Fruit fly (Drosophila melanogaster) whole organism, embryonic: ENCODE measurements around the gene CG7627.

ENCODE experiments used
- Atf6 ChIP-seq: fragments of 200-800 bp; sonication (Bioruptor generic); IDR thresholded peaks from 2 replicates; pipeline ENCODE4 v1.3.6; 2022; ENCODE audit warnings: missing biosample characterization, missing genetic modification characterization
- Bdp1 ChIP-seq: fragments of 200-800 bp; sonication (Bioruptor generic); optimal IDR thresholded peaks from 3 replicates; lab custom pipeline; 2016; ENCODE audit warnings: missing biosample characterization, missing genetic modification characterization
- CG10462 ChIP-seq: fragments of 200-800 bp; sonication (Bioruptor generic); optimal IDR thresholded peaks from 2 replicates; lab custom pipeline; 2016; ENCODE audit warnings: missing biosample characterization, missing genetic modification characterization
- CG11398 ChIP-seq: fragments of 200-800 bp; sonication (Bioruptor generic); optimal IDR thresholded peaks from 2 replicates; lab custom pipeline; 2016; ENCODE audit warnings: missing biosample characterization, missing genetic modification characterization
- CG11504 ChIP-seq: fragments of 200-800 bp; sonication (Bioruptor generic); optimal IDR thresholded peaks from 3 replicates; lab custom pipeline; 2019; ENCODE audit warnings: missing biosample characterization, mild to moderate bottlenecking, missing genetic modification characterization, moderate library complexity
- CG12391 ChIP-seq: fragments of 200-800 bp; sonication (Bioruptor generic); optimal IDR thresholded peaks from 3 replicates; lab custom pipeline; 2018; ENCODE audit warnings: missing biosample characterization, mild to moderate bottlenecking, missing genetic modification characterization, moderate library complexity
- CG13775 ChIP-seq: fragments of 200-800 bp; sonication (Bioruptor generic); optimal IDR thresholded peaks from 3 replicates; lab custom pipeline; 2017; ENCODE audit warnings: missing biosample characterization, mild to moderate bottlenecking, missing genetic modification characterization
- CG1529 ChIP-seq: fragments of 200-800 bp; sonication (Bioruptor generic); optimal IDR thresholded peaks from 3 replicates; lab custom pipeline; 2018; ENCODE audit warnings: missing biosample characterization, missing genetic modification characterization
- CG1602 ChIP-seq: fragments of 200-800 bp; sonication (Bioruptor generic); optimal IDR thresholded peaks from 3 replicates; lab custom pipeline; 2016; ENCODE audit warnings: missing biosample characterization, missing genetic modification characterization
- CG17328 ChIP-seq: fragments of 200-800 bp; sonication (Bioruptor generic); IDR thresholded peaks from 2 replicates; pipeline ENCODE4 v1.3.6; 2022; ENCODE audit warnings: missing biosample characterization, missing genetic modification characterization
- CG2889 ChIP-seq: fragments of 200-800 bp; sonication (Bioruptor generic); IDR thresholded peaks from 3 replicates; pipeline ENCODE4 v1.3.6; 2022; ENCODE audit warnings: missing biosample characterization, missing genetic modification characterization
- CG33213 ChIP-seq: fragments of 200-800 bp; sonication (Bioruptor generic); optimal IDR thresholded peaks from 3 replicates; lab custom pipeline; 2016; ENCODE audit warnings: missing biosample characterization, missing genetic modification characterization
- CG34376 ChIP-seq: fragments of 200-800 bp; sonication (Bioruptor generic); optimal IDR thresholded peaks from 2 replicates; lab custom pipeline; 2018; ENCODE audit warnings: missing biosample characterization, mild to moderate bottlenecking, missing genetic modification characterization
- CG4707 ChIP-seq: fragments of 200-800 bp; sonication (Bioruptor generic); optimal IDR thresholded peaks from 2 replicates; lab custom pipeline; 2018; ENCODE audit warnings: missing biosample characterization, mild to moderate bottlenecking, missing genetic modification characterization, moderate library complexity
- CG6254 ChIP-seq: fragments of 200-800 bp; sonication (Bioruptor generic); optimal IDR thresholded peaks from 3 replicates; lab custom pipeline; 2017; ENCODE audit warnings: mild to moderate bottlenecking, missing biosample characterization, missing genetic modification reagents, missing genetic modification characterization
- CG9932 ChIP-seq: fragments of 200-800 bp; sonication (Bioruptor generic); IDR thresholded peaks from 2 replicates; pipeline ENCODE4 v1.3.6; 2022; ENCODE audit warnings: missing biosample characterization, missing genetic modification characterization
- CHES-1-like ChIP-seq: fragments of 200-800 bp; sonication (Bioruptor generic); optimal IDR thresholded peaks from 2 replicates; lab custom pipeline; 2016; ENCODE audit warnings: missing biosample characterization, missing genetic modification characterization
- Camta ChIP-seq: fragments of 200-800 bp; sonication (Bioruptor generic); optimal IDR thresholded peaks from 2 replicates; lab custom pipeline; 2016; ENCODE audit warnings: missing biosample characterization, missing genetic modification characterization
- Dip3 ChIP-seq: fragments of 200-800 bp; sonication (Bioruptor generic); optimal IDR thresholded peaks from 3 replicates; lab custom pipeline; 2016; ENCODE audit warnings: missing biosample characterization, missing genetic modification characterization
- Doc2 ChIP-seq: fragments of 200-800 bp; sonication (Bioruptor generic); IDR thresholded peaks from 2 replicates; pipeline ENCODE4 v1.3.6; 2022; ENCODE audit warnings: missing biosample characterization, missing genetic modification characterization
- Dp ChIP-seq: fragments of 200-800 bp; sonication (Bioruptor generic); optimal IDR thresholded peaks from 2 replicates; lab custom pipeline; 2018; ENCODE audit warnings: missing biosample characterization, mild to moderate bottlenecking, missing genetic modification characterization, moderate library complexity
- Ets97D ChIP-seq: fragments of 200-800 bp; sonication (Bioruptor generic); optimal IDR thresholded peaks from 3 replicates; lab custom pipeline; 2016; ENCODE audit warnings: missing biosample characterization, missing genetic modification characterization
- Med ChIP-seq: fragments of 200-800 bp; sonication (Bioruptor generic); peaks from one replicate; lab custom pipeline; 2016; ENCODE audit warnings: missing biosample characterization, missing genetic modification characterization, mild to moderate bottlenecking, inconsistent platforms, moderate library complexity
- NFAT ChIP-seq: fragments of 200-800 bp; sonication (Bioruptor generic); IDR thresholded peaks from 2 replicates; pipeline ENCODE4 v1.3.6; 2022; ENCODE audit warnings: missing biosample characterization, missing genetic modification characterization
- Opbp ChIP-seq: fragments of 200-800 bp; sonication (Bioruptor generic); IDR thresholded peaks from 3 replicates; pipeline ENCODE4 v1.3.6; 2022; ENCODE audit warnings: missing biosample characterization, missing genetic modification characterization; ENCODE audit not compliant: partially characterized antibody
- Pdp1 ChIP-seq, 2 experiments: fragments of 200-800 bp; sonication (Bioruptor generic); optimal IDR thresholded peaks; 3 replicates each; lab custom pipeline; 2016; ENCODE audit warnings: missing biosample characterization in 2 of 2, missing genetic modification characterization in 2 of 2, mild to moderate bottlenecking in 1 of 2, moderate library complexity in 1 of 2
- Ssrp ChIP-seq: fragments of 200-800 bp; sonication (Bioruptor generic); optimal IDR thresholded peaks from 2 replicates; lab custom pipeline; 2018; ENCODE audit warnings: missing biosample characterization, mild to moderate bottlenecking, missing genetic modification characterization, moderate library complexity
- br ChIP-seq: fragments of >200 bp; optimal IDR thresholded peaks from 2 replicates; lab custom pipeline; 2017
- chn ChIP-seq: fragments of 200-800 bp; sonication (Bioruptor generic); optimal IDR thresholded peaks from 2 replicates; lab custom pipeline; 2016; ENCODE audit warnings: missing biosample characterization, missing genetic modification characterization
- ci ChIP-seq: fragments of 200-800 bp; sonication (Bioruptor generic); IDR thresholded peaks from 3 replicates; pipeline ENCODE4 v1.3.6; 2022; ENCODE audit warnings: missing biosample characterization, missing genetic modification characterization
- ems ChIP-seq: fragments of 200-800 bp; sonication (Bioruptor generic); optimal IDR thresholded peaks from 3 replicates; lab custom pipeline; 2016; ENCODE audit warnings: missing biosample characterization, missing genetic modification characterization
- ewg ChIP-seq: fragments of 200-800 bp; sonication (Bioruptor generic); optimal IDR thresholded peaks from 3 replicates; lab custom pipeline; 2017; ENCODE audit warnings: mild to moderate bottlenecking, missing biosample characterization, missing genetic modification reagents, missing genetic modification characterization
- fd64A ChIP-seq: fragments of 200-800 bp; sonication (Bioruptor generic); optimal IDR thresholded peaks from 3 replicates; lab custom pipeline; 2018; ENCODE audit warnings: missing biosample characterization, mild to moderate bottlenecking, missing genetic modification characterization
- fu2 ChIP-seq: fragments of 200-800 bp; sonication (Bioruptor generic); optimal IDR thresholded peaks from 2 replicates; lab custom pipeline; 2016; ENCODE audit warnings: missing biosample characterization, missing genetic modification characterization
- gt ChIP-seq: fragments of 200-800 bp; sonication (Bioruptor generic); IDR thresholded peaks from 2 replicates; pipeline ENCODE4 v1.3.6; 2022; ENCODE audit warnings: missing biosample characterization, missing genetic modification characterization
- hb ChIP-seq: fragments of 200-800 bp; sonication (Bioruptor generic); IDR thresholded peaks from 3 replicates; pipeline ENCODE4 v1.3.6; 2022; ENCODE audit warnings: missing biosample characterization, missing genetic modification characterization; ENCODE audit not compliant: partially characterized antibody
- insv ChIP-seq, 2 experiments: fragments of 200-800 bp; sonication (Bioruptor generic); optimal IDR thresholded peaks; 3 replicates each; lab custom pipeline; 2016 to 2018; ENCODE audit warnings: missing biosample characterization in 2 of 2, missing genetic modification characterization in 2 of 2
- inv ChIP-seq: fragments of 200-800 bp; sonication (Bioruptor generic); IDR thresholded peaks from 2 replicates; pipeline ENCODE4 v1.3.6; 2022; ENCODE audit warnings: missing biosample characterization, missing genetic modification characterization; ENCODE audit not compliant: partially characterized antibody
- knrl ChIP-seq: fragments of 200-800 bp; sonication (Bioruptor generic); IDR thresholded peaks from 3 replicates; pipeline ENCODE4 v1.3.6; 2022; ENCODE audit warnings: missing biosample characterization, missing genetic modification characterization; ENCODE audit not compliant: partially characterized antibody
- lilli ChIP-seq: fragments of 200-800 bp; sonication (Bioruptor generic); optimal IDR thresholded peaks from 3 replicates; lab custom pipeline; 2016; ENCODE audit warnings: missing biosample characterization, missing genetic modification characterization
- mam ChIP-seq: fragments of 200-800 bp; sonication (Bioruptor generic); optimal IDR thresholded peaks from 3 replicates; lab custom pipeline; 2016; ENCODE audit warnings: missing biosample characterization, missing genetic modification characterization
- nerfin-2 ChIP-seq: fragments of 200-800 bp; sonication (Bioruptor generic); IDR thresholded peaks from 2 replicates; pipeline ENCODE4 v1.3.6; 2022; ENCODE audit warnings: missing biosample characterization, missing genetic modification characterization; ENCODE audit not compliant: partially characterized antibody
- psq ChIP-seq: fragments of 200-800 bp; sonication (Bioruptor generic); optimal IDR thresholded peaks from 2 replicates; lab custom pipeline; 2017; ENCODE audit warnings: missing biosample characterization, missing genetic modification characterization
- schlank ChIP-seq: fragments of 200-800 bp; sonication (Bioruptor generic); optimal IDR thresholded peaks from 2 replicates; lab custom pipeline; 2018; ENCODE audit warnings: missing biosample characterization, mild to moderate bottlenecking, missing genetic modification characterization
- sens ChIP-seq: fragments of 200-800 bp; sonication (Bioruptor generic); peaks from one replicate; lab custom pipeline; 2016; ENCODE audit warnings: missing biosample characterization, missing genetic modification characterization
- slp2 ChIP-seq: fragments of 200-800 bp; sonication (Bioruptor generic); optimal IDR thresholded peaks from 2 replicates; lab custom pipeline; 2016; ENCODE audit warnings: missing biosample characterization, missing genetic modification characterization
- stc ChIP-seq: fragments of 200-800 bp; sonication (Bioruptor generic); IDR thresholded peaks from 2 replicates; pipeline ENCODE4 v1.3.6; 2022; ENCODE audit warnings: missing biosample characterization, missing genetic modification characterization
- zen2 ChIP-seq: fragments of 200-800 bp; sonication (Bioruptor generic); IDR thresholded peaks from 3 replicates; pipeline ENCODE4 v1.3.6; 2022; ENCODE audit warnings: missing biosample characterization, missing genetic modification characterization; ENCODE audit not compliant: partially characterized antibody

Gene CG7627

DNA sequence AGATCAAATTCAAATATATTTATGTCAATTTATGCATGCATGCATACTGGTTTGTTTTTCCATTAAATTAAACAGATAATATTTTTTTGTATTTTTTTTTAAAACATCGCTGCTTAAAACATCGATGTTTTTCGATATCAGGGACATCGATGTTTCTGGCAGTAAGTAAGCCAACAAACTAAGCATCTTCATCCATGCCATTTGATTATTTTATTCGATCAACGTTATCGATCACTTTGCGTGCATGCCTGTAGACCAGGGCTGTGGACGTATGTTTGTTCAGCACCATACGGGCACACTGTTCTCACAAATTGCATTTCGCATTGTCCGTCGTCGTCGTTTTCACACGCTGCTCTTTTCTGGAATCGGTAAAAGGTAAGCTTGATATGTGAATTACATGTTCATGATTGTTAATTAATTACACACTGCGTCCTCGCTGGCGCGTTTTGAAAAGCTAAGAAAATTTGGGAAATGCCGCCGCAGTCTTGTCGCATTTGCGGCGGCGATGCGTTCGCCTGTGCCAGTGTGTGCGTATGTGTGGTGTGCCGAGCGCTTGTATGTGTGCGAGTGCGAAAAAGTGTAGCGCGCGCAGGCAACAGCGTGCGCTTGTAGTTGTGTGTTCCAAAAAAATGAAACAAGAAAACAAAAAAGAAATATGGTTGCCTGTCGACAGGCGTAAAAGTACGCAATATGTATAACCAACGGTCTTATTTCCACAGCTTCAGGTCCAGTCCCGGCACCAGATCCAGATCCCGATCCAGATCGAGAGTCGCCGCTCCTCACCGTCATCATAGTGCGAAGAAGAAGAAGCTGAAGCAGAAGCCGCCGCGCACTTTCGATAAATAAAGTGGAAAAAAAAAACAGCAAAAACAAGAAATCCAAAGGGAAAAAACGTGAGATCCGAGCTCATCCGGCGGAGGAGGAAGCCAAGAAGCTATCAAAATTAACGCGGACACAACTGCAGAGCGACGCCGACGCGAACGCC, 41.3 kb upstream of the CG7627 start, which contains the start of gene emb (continued):
- TF ChIP-seq CG33213 (GFP tag; lab: Kevin White, UChicago) (peak; percentile 89), ci (0 out of 3 replicates have a peak, but pooled peaks have one; percentile 15), CG11504 (no peak), hb (GFP tag; lab: Robert Waterston, UW) (peak; percentile 99), CG9932 (GFP tag; lab: Robert Waterston, UW) (peak; percentile 62), mam (GFP tag; lab: Kevin White, UChicago) (peak; percentile 62), zen2 (peak; percentile 93), schlank (tag; lab: Kevin White, UChicago) (no peak), slp2 (GFP tag; lab: Kevin White, UChicago) (peak; percentile 27), sens (GFP tag; lab: Kevin White, UChicago) (peak; percentile 88), Pdp1 (GFP tag; optimal IDR thresholded peaks at IDR 0.05; lab: Kevin White, UChicago) (peak in 1 of 2 experiments; percentile 17), nerfin-2 (GFP tag; lab: Robert Waterston, UW) (peak; percentile 100), knrl (GFP tag; lab: Robert Waterston, UW) (peak; percentile 90), ems (GFP tag; lab: Kevin White, UChicago) (peak; percentile 41), ewg (peak; percentile 53), CG2889 (no peak), CG10462 (GFP tag; lab: Kevin White, UChicago) (no peak), CG6254 (GFP tag; lab: Kevin White, UChicago) (no peak), NFAT (peak; percentile 58), CG17328 (GFP tag; lab: Robert Waterston, UW) (0 out of 2 replicates have a peak, but pooled peaks have one; percentile 24), Ets97D (GFP tag; lab: Kevin White, UChicago) (peak; percentile 95), CG1529 (GFP tag; lab: Kevin White, UChicago) (no peak), Ssrp (peak; percentile 33), CG34376 (GFP tag; lab: Kevin White, UChicago) (peak; percentile 24), psq (peak; percentile 19), CG13775 (GFP tag; lab: Kevin White, UChicago) (peak; percentile 55), CG11398 (GFP tag; lab: Kevin White, UChicago) (no peak), stc (GFP tag; lab: Robert Waterston, UW) (no peak), chn (GFP tag; lab: Kevin White, UChicago) (peak; percentile 52), inv (GFP tag; lab: Robert Waterston, UW) (peak; percentile 90), fd64A (GFP tag; lab: Kevin White, UChicago) (peak; percentile 2), br (lab: Kevin White, UChicago) (no peak), Dp (GFP tag; lab: Kevin White, UChicago) (peak; percentile 65), Atf6 (GFP tag; lab: Robert Waterston, UW) (peak; percentile 39; the same call in 1 of the 2 replicates), Opbp (GFP tag; lab: Robert Waterston, UW) (peak; percentile 96), Camta (GFP tag; lab: Kevin White, UChicago) (no peak), lilli (peak; percentile 67), insv (GFP tag; optimal IDR thresholded peaks at IDR 0.05; lab: Kevin White, UChicago) (peak in 1 of 2 experiments; percentile 41), CHES-1-like (peak; percentile 71), CG1602 (GFP tag; lab: Kevin White, UChicago) (peak; percentile 33), Bdp1 (peak; percentile 23), CG12391 (tag; lab: Kevin White, UChicago) (peak; percentile 80), Dip3 (GFP tag; lab: Kevin White, UChicago) (no peak), CG4707 (GFP tag; lab: Kevin White, UChicago) (no peak), fu2 (GFP tag; lab: Kevin White, UChicago) (peak; percentile 64), Doc2 (GFP tag; lab: Robert Waterston, UW) (no peak), Med (peak; percentile 93), gt (GFP tag; lab: Robert Waterston, UW) (no peak)
